Worm (Caenorhabditis elegans) whole organism, L2 larva: ENCODE measurements around the gene mix-1.
A peak's percentile ranks its signal among the peaks of the same experiment; 100 is the strongest.

Source experiments
- C34F6.9 ChIP-seq: fragments of 150-350 bp; optimal IDR thresholded peaks from 2 replicates; lab custom pipeline; 2014; ENCODE audit warnings: missing biosample characterization, missing genetic modification characterization
- F13H6.1 ChIP-seq: sonication (generic microtip); optimal IDR thresholded peaks from 2 replicates; lab custom pipeline; 2016; ENCODE audit warnings: missing genetic modification characterization, missing compliant biosample characterization
- R02D3.7 ChIP-seq: fragments of 150-350 bp; optimal IDR thresholded peaks from 2 replicates; lab custom pipeline; 2014; ENCODE audit warnings: missing biosample characterization, missing genetic modification characterization
- Y55F3AM.14 ChIP-seq: fragments of 200-800 bp; sonication (Bioruptor generic); optimal IDR thresholded peaks from 2 replicates; lab custom pipeline; 2018; ENCODE audit warnings: mild to moderate bottlenecking, missing genetic modification characterization, missing compliant biosample characterization
- ZK546.5 ChIP-seq: sonication (generic microtip); optimal IDR thresholded peaks from 2 replicates; lab custom pipeline; 2017; ENCODE audit warnings: missing biosample characterization, missing genetic modification characterization
- alr-1 ChIP-seq: fragments of 150-350 bp; optimal IDR thresholded peaks from 2 replicates; lab custom pipeline; 2014; ENCODE audit warnings: missing biosample characterization, missing genetic modification characterization
- aly-2 ChIP-seq: fragments of 150-350 bp; optimal IDR thresholded peaks from 2 replicates; lab custom pipeline; 2014; ENCODE audit warnings: missing biosample characterization, missing genetic modification characterization
- ama-1 ChIP-seq: fragments of 150-350 bp; optimal IDR thresholded peaks from 2 replicates; lab custom pipeline; 2018; ENCODE audit warnings: inconsistent platforms
- blmp-1 ChIP-seq: sonication (generic microtip); optimal IDR thresholded peaks from 2 replicates; lab custom pipeline; 2017; ENCODE audit warnings: missing genetic modification characterization, mild to moderate bottlenecking, missing compliant biosample characterization, antibody characterized with exemption, moderate library complexity; ENCODE audit not compliant: insufficient read depth
- ceh-16 ChIP-seq: fragments of 150-350 bp; optimal IDR thresholded peaks from 2 replicates; lab custom pipeline; 2014; ENCODE audit warnings: missing biosample characterization, missing genetic modification characterization
- ceh-82 ChIP-seq: fragments of 150-350 bp; optimal IDR thresholded peaks from 2 replicates; lab custom pipeline; 2014; ENCODE audit warnings: missing biosample characterization, missing genetic modification characterization
- crh-2 ChIP-seq: sonication (generic microtip); optimal IDR thresholded peaks from 2 replicates; lab custom pipeline; 2017; ENCODE audit warnings: missing biosample characterization, missing genetic modification characterization
- dmd-4 ChIP-seq: sonication (generic microtip); optimal IDR thresholded peaks from 2 replicates; lab custom pipeline; 2017; ENCODE audit warnings: missing biosample characterization, missing genetic modification characterization
- egl-27 ChIP-seq: sonication (generic microtip); optimal IDR thresholded peaks from 3 replicates; lab custom pipeline; 2017; ENCODE audit warnings: missing biosample characterization, missing genetic modification reagents, missing genetic modification characterization
- elt-1 ChIP-seq: fragments of 150-350 bp; optimal IDR thresholded peaks from 2 replicates; lab custom pipeline; 2014; ENCODE audit warnings: missing biosample characterization, missing genetic modification characterization
- elt-3 ChIP-seq: sonication (generic microtip); optimal IDR thresholded peaks from 2 replicates; lab custom pipeline; 2017; ENCODE audit warnings: missing biosample characterization, missing genetic modification characterization
- fos-1 ChIP-seq: fragments of 150-350 bp; optimal IDR thresholded peaks from 2 replicates; lab custom pipeline; 2014; ENCODE audit warnings: missing biosample characterization, missing genetic modification characterization
- gmeb-1 ChIP-seq: fragments of 150-350 bp; optimal IDR thresholded peaks from 2 replicates; lab custom pipeline; 2014; ENCODE audit warnings: missing biosample characterization, missing genetic modification characterization
- lin-11 ChIP-seq: fragments of 150-350 bp; sonication (generic microtip); optimal IDR thresholded peaks from 2 replicates; lab custom pipeline; 2014; ENCODE audit warnings: missing biosample characterization, missing genetic modification characterization, inconsistent platforms, mixed read lengths
- lin-13 ChIP-seq: fragments of 150-350 bp; optimal IDR thresholded peaks from 2 replicates; lab custom pipeline; 2014; ENCODE audit warnings: missing biosample characterization, missing genetic modification reagents, missing genetic modification characterization
- lin-39 ChIP-seq: fragments of 150-350 bp; optimal IDR thresholded peaks from 2 replicates; lab custom pipeline; 2014; ENCODE audit warnings: missing biosample characterization, missing genetic modification reagents, missing genetic modification characterization
- lsy-2 ChIP-seq, 2 experiments: fragments of 150-350 bp in 1 of 2; sonication (generic microtip) in 1 of 2; optimal IDR thresholded peaks; 2 replicates each; lab custom pipeline; 2014 to 2017; ENCODE audit warnings: missing biosample characterization in 2 of 2, missing genetic modification characterization in 2 of 2
- mab-5 ChIP-seq: fragments of 150-350 bp; optimal IDR thresholded peaks from 2 replicates; lab custom pipeline; 2014; ENCODE audit warnings: missing biosample characterization, missing genetic modification characterization
- mbf-1 ChIP-seq: sonication (generic microtip); optimal IDR thresholded peaks from 2 replicates; lab custom pipeline; 2017; ENCODE audit warnings: missing biosample characterization, missing genetic modification characterization
- mdl-1 ChIP-seq, 2 experiments: fragments of 150-350 bp in 1 of 2; sonication (generic microtip) in 1 of 2; optimal IDR thresholded peaks; 2 replicates each; lab custom pipeline; 2017; ENCODE audit warnings: missing biosample characterization in 2 of 2, missing genetic modification characterization in 2 of 2
- nhr-10 ChIP-seq: sonication (generic microtip); optimal IDR thresholded peaks from 2 replicates; lab custom pipeline; 2017; ENCODE audit warnings: missing biosample characterization, missing genetic modification characterization
- nhr-11 ChIP-seq: fragments of 150-350 bp; optimal IDR thresholded peaks from 2 replicates; lab custom pipeline; 2014; ENCODE audit warnings: missing biosample characterization, missing genetic modification characterization
- nhr-12 ChIP-seq: fragments of 150-350 bp; optimal IDR thresholded peaks from 2 replicates; lab custom pipeline; 2014; ENCODE audit warnings: missing biosample characterization, missing genetic modification characterization
- nhr-129 ChIP-seq: fragments of 150-350 bp; optimal IDR thresholded peaks from 2 replicates; lab custom pipeline; 2014; ENCODE audit warnings: missing biosample characterization, missing genetic modification characterization
- nhr-21 ChIP-seq: fragments of 150-350 bp; optimal IDR thresholded peaks from 2 replicates; lab custom pipeline; 2014; ENCODE audit warnings: missing biosample characterization, missing genetic modification characterization
- nhr-23 ChIP-seq: fragments of 150-350 bp; optimal IDR thresholded peaks from 2 replicates; lab custom pipeline; 2014; ENCODE audit warnings: missing biosample characterization, missing genetic modification reagents, missing genetic modification characterization
- nhr-237 ChIP-seq: fragments of 150-350 bp; optimal IDR thresholded peaks from 2 replicates; lab custom pipeline; 2014; ENCODE audit warnings: missing biosample characterization, missing genetic modification characterization
- nhr-25 ChIP-seq: fragments of 150-350 bp; sonication (generic microtip); optimal IDR thresholded peaks from 3 replicates; lab custom pipeline; 2014; ENCODE audit warnings: missing biosample characterization, missing genetic modification characterization
- nhr-6 ChIP-seq: fragments of 150-350 bp; optimal IDR thresholded peaks from 2 replicates; lab custom pipeline; 2014; ENCODE audit warnings: missing biosample characterization, missing genetic modification characterization
- nhr-77 ChIP-seq: fragments of 150-350 bp; optimal IDR thresholded peaks from 2 replicates; lab custom pipeline; 2014; ENCODE audit warnings: missing biosample characterization, missing genetic modification characterization
- peb-1 ChIP-seq: fragments of 150-350 bp; optimal IDR thresholded peaks from 2 replicates; lab custom pipeline; 2014; ENCODE audit warnings: missing biosample characterization, missing genetic modification characterization
- sem-4 ChIP-seq: fragments of 150-350 bp; optimal IDR thresholded peaks from 2 replicates; lab custom pipeline; 2014; ENCODE audit warnings: missing biosample characterization, missing genetic modification reagents, missing genetic modification characterization
- skn-1 ChIP-seq: sonication (generic microtip); optimal IDR thresholded peaks from 2 replicates; lab custom pipeline; 2017; ENCODE audit warnings: missing biosample characterization, missing genetic modification characterization
- sma-3 ChIP-seq: sonication (generic microtip); optimal IDR thresholded peaks from 2 replicates; lab custom pipeline; 2016; ENCODE audit warnings: missing genetic modification reagents, missing genetic modification characterization, missing compliant biosample characterization
- sma-9 ChIP-seq, 2 experiments: fragments of 150-350 bp in 1 of 2; sonication (generic microtip) in 1 of 2; optimal IDR thresholded peaks; 2 replicates each; lab custom pipeline; 2014 to 2016; ENCODE audit warnings: missing genetic modification characterization in 2 of 2, mild to moderate bottlenecking in 1 of 2, missing biosample characterization in 1 of 2, missing compliant biosample characterization in 1 of 2, missing genetic modification reagents in 1 of 2, moderate library complexity in 1 of 2
- snpc-4 ChIP-seq: fragments of 150-350 bp; optimal IDR thresholded peaks from 2 replicates; lab custom pipeline; 2014; ENCODE audit warnings: missing biosample characterization, missing genetic modification characterization
- unc-39 ChIP-seq: fragments of 150-350 bp; optimal IDR thresholded peaks from 2 replicates; lab custom pipeline; 2014; ENCODE audit warnings: missing biosample characterization, missing genetic modification characterization
- unc-55 ChIP-seq: fragments of 150-350 bp; sonication (generic microtip); optimal IDR thresholded peaks from 3 replicates; lab custom pipeline; 2014; ENCODE audit warnings: missing biosample characterization, missing genetic modification reagents, missing genetic modification characterization
- unc-62 ChIP-seq: fragments of 150-350 bp; optimal IDR thresholded peaks from 2 replicates; lab custom pipeline; 2014; ENCODE audit warnings: missing biosample characterization, missing genetic modification reagents, missing genetic modification characterization
- zag-1 ChIP-seq: fragments of 150-350 bp; optimal IDR thresholded peaks from 2 replicates; lab custom pipeline; 2014; ENCODE audit warnings: missing biosample characterization, missing genetic modification characterization
- ztf-1 ChIP-seq: fragments of 200-800 bp; sonication (Bioruptor generic); conservative IDR thresholded peaks from 2 replicates; pipeline ENCODE4 v1.3.6; 2022; ENCODE audit warnings: missing genetic modification characterization, missing compliant biosample characterization
- ztf-11 ChIP-seq: sonication (generic microtip); optimal IDR thresholded peaks from 2 replicates; lab custom pipeline; 2017; ENCODE audit warnings: missing biosample characterization, missing genetic modification characterization
- ztf-4 ChIP-seq: fragments of 150-350 bp; optimal IDR thresholded peaks from 2 replicates; lab custom pipeline; 2014; ENCODE audit warnings: missing biosample characterization, missing genetic modification characterization

mix-1 gene

ce11 chrII:10870698-10871097 is 46.7 kb downstream of the mix-1 start:
- TF ChIP-seq gmeb-1 (tag; lab: Kevin White, UChicago) (no peak), F13H6.1 (no peak), lin-11 (tag; lab: Kevin White, UChicago) (no peak), C34F6.9 (tag; lab: Kevin White, UChicago) (no peak), lsy-2 (tag; optimal IDR thresholded peaks at IDR 0.05; lab: Kevin White, UChicago) (no peak), nhr-25 (tag; lab: Kevin White, UChicago) (no peak), sma-9 (GFP tag; optimal IDR thresholded peaks at IDR 0.05; lab: Kevin White, UChicago) (no peak), sma-9 (tag; optimal IDR thresholded peaks at IDR 0.05; lab: Kevin White, UChicago) (no peak), nhr-23 (tag; lab: Kevin White, UChicago) (no peak), mab-5 (tag; lab: Kevin White, UChicago) (no peak), nhr-11 (tag; lab: Kevin White, UChicago) (no peak), elt-1 (tag; lab: Kevin White, UChicago) (no peak), sem-4 (tag; lab: Kevin White, UChicago) (no peak), alr-1 (tag; lab: Kevin White, UChicago) (no peak), nhr-237 (no peak), unc-62 (GFP tag; lab: Kevin White, UChicago) (no peak), nhr-6 (no peak), lin-13 (GFP tag; lab: Kevin White, UChicago) (no peak)

- TF ChIP-seq C34F6.9 (tag; lab: Kevin White, UChicago), result peak; percentile 88
- TF ChIP-seq gmeb-1 (tag; lab: Kevin White, UChicago), result peak; percentile 74
- TF ChIP-seq blmp-1 (tag; lab: Kevin White, UChicago), result no peak
- TF ChIP-seq egl-27 (tag; lab: Kevin White, UChicago), result no peak
- TF ChIP-seq ztf-11, result no peak
- no peak for TF ChIP-seq elt-3 (tag; lab: Kevin White, UChicago)
- no peak for TF ChIP-seq unc-39 (tag; lab: Kevin White, UChicago)
- peak; percentile 22 for TF ChIP-seq ceh-82
- TF ChIP-seq nhr-21 (tag; lab: Kevin White, UChicago), result peak; percentile 60
- no peak for TF ChIP-seq nhr-6
- TF ChIP-seq nhr-23 (tag; lab: Kevin White, UChicago), result no peak
- TF ChIP-seq unc-62 (GFP tag; lab: Kevin White, UChicago), result no peak
- TF ChIP-seq sem-4 (tag; lab: Kevin White, UChicago), result peak; percentile 58
- peak; percentile 57 for TF ChIP-seq ceh-16 (tag; lab: Kevin White, UChicago)
- TF ChIP-seq nhr-11 (tag; lab: Kevin White, UChicago), result no peak
- peak; percentile 88 for TF ChIP-seq lin-11 (tag; lab: Kevin White, UChicago)
- no peak for TF ChIP-seq skn-1
- no peak for TF ChIP-seq ZK546.5 (tag; lab: Kevin White, UChicago)
- TF ChIP-seq zag-1 (tag; lab: Kevin White, UChicago), result no peak
- no peak for TF ChIP-seq elt-1 (tag; lab: Kevin White, UChicago)
- no peak for TF ChIP-seq ztf-1 (GFP tag; lab: Robert Waterston, UW)
- TF ChIP-seq mbf-1 (tag; lab: Kevin White, UChicago), result no peak
- peak; percentile 94 for TF ChIP-seq R02D3.7 (tag; lab: Kevin White, UChicago)
- peak; percentile 86 for TF ChIP-seq sma-3 (GFP tag; lab: Kevin White, UChicago)
- peak; percentile 44 for TF ChIP-seq ztf-4
- TF ChIP-seq peb-1, result no peak
- TF ChIP-seq nhr-237, result no peak
- TF ChIP-seq ama-1 (lab: Kevin White, UChicago), result no peak
- peak; percentile 48 for TF ChIP-seq nhr-129 (tag; lab: Kevin White, UChicago)
- peak; percentile 79 for TF ChIP-seq F13H6.1
- TF ChIP-seq alr-1 (tag; lab: Kevin White, UChicago), result no peak
- TF ChIP-seq nhr-77 (tag; lab: Kevin White, UChicago), result no peak
- no peak for TF ChIP-seq lin-39
- TF ChIP-seq Y55F3AM.14 (GFP tag; lab: Kevin White, UChicago), result no peak
- peak; percentile 72 for TF ChIP-seq nhr-25 (tag; lab: Kevin White, UChicago)
- TF ChIP-seq nhr-10 (tag; lab: Kevin White, UChicago), result no peak
- peak; percentile 53 for TF ChIP-seq fos-1 (tag; lab: Kevin White, UChicago)
- no peak for TF ChIP-seq aly-2 (tag; lab: Kevin White, UChicago)
- peak; percentile 78 for TF ChIP-seq lin-13 (GFP tag; lab: Kevin White, UChicago)
- peak; percentile 87 for TF ChIP-seq sma-9 (GFP tag; optimal IDR thresholded peaks at IDR 0.05; lab: Kevin White, UChicago)
- TF ChIP-seq sma-9 (tag; optimal IDR thresholded peaks at IDR 0.05; lab: Kevin White, UChicago), result no peak
- no peak for TF ChIP-seq dmd-4 (tag; lab: Kevin White, UChicago)
- TF ChIP-seq unc-55 (GFP tag; lab: Kevin White, UChicago), result peak; percentile 90
- peak; percentile 79 to 95 for TF ChIP-seq lsy-2 (tag; optimal IDR thresholded peaks at IDR 0.05; lab: Kevin White, UChicago)
- no peak for TF ChIP-seq nhr-12 (tag; lab: Kevin White, UChicago)
- TF ChIP-seq snpc-4, result peak; percentile 11
- TF ChIP-seq mdl-1 (tag; optimal IDR thresholded peaks at IDR 0.05; lab: Kevin White, UChicago), result no peak
- peak; percentile 92 for TF ChIP-seq crh-2 (tag; lab: Kevin White, UChicago)
- TF ChIP-seq mab-5 (tag; lab: Kevin White, UChicago), result peak; percentile 42
- TF ChIP-seq, all 48 proteins: peak for 21
Observed at ce11 chrII:10872541-10872940, 48.5 kb downstream of the mix-1 start, which contains the start of the genes cyn-4 and copz-1. cyn-4 (minus strand) TSS chrII:10872611. copz-1 (plus strand) TSS chrII:10872879.
